Fruit fly (Drosophila melanogaster) whole organism, embryonic: Measurements from ENCODE around the gene CG31908.

ENCODE experiments used
- CG10431 ChIP-seq: fragments of 200-800 bp; sonication (Bioruptor generic); optimal IDR thresholded peaks from 3 replicates; lab custom pipeline; 2018; ENCODE audit warnings: missing biosample characterization, mild to moderate bottlenecking, missing genetic modification characterization
- CG11504 ChIP-seq: fragments of 200-800 bp; sonication (Bioruptor generic); optimal IDR thresholded peaks from 3 replicates; lab custom pipeline; 2019; ENCODE audit warnings: missing biosample characterization, mild to moderate bottlenecking, missing genetic modification characterization, moderate library complexity
- CG12236 ChIP-seq: fragments of 200-800 bp; sonication (Bioruptor generic); optimal IDR thresholded peaks from 2 replicates; lab custom pipeline; 2016; ENCODE audit warnings: missing biosample characterization, missing genetic modification characterization
- CG12942 ChIP-seq: fragments of 200-800 bp; sonication (Bioruptor generic); optimal IDR thresholded peaks from 3 replicates; lab custom pipeline; 2016; ENCODE audit warnings: missing biosample characterization, missing genetic modification characterization
- CG14050 ChIP-seq: fragments of 200-800 bp; sonication (Bioruptor generic); IDR thresholded peaks from 3 replicates; pipeline ENCODE4 v1.3.6; 2022; ENCODE audit warnings: missing biosample characterization, missing genetic modification characterization
- CG15073 ChIP-seq: fragments of 200-800 bp; sonication (Bioruptor generic); optimal IDR thresholded peaks from 2 replicates; lab custom pipeline; 2016; ENCODE audit warnings: missing biosample characterization, missing genetic modification characterization
- CG17328 ChIP-seq: fragments of 200-800 bp; sonication (Bioruptor generic); IDR thresholded peaks from 2 replicates; pipeline ENCODE4 v1.3.6; 2022; ENCODE audit warnings: missing biosample characterization, missing genetic modification characterization
- CG18599 ChIP-seq: fragments of 200-800 bp; sonication (Bioruptor generic); optimal IDR thresholded peaks from 3 replicates; lab custom pipeline; 2017; ENCODE audit warnings: missing biosample characterization, missing genetic modification characterization, mild to moderate bottlenecking, moderate library complexity, missing genetic modification reagents
- CG30403 ChIP-seq: fragments of 200-800 bp; sonication (Bioruptor generic); optimal IDR thresholded peaks from 3 replicates; lab custom pipeline; 2016; ENCODE audit warnings: missing biosample characterization, missing genetic modification characterization
- CG34422 ChIP-seq: fragments of 200-800 bp; sonication (Bioruptor generic); IDR thresholded peaks from 3 replicates; pipeline ENCODE4 v1.3.6; 2022; ENCODE audit warnings: missing biosample characterization, missing genetic modification characterization
- CG4404 ChIP-seq: fragments of 200-800 bp; sonication (Bioruptor generic); IDR thresholded peaks from 2 replicates; pipeline ENCODE4 v1.3.6; 2022; ENCODE audit warnings: missing biosample characterization, missing genetic modification characterization
- CG6254 ChIP-seq: fragments of 200-800 bp; sonication (Bioruptor generic); optimal IDR thresholded peaks from 3 replicates; lab custom pipeline; 2017; ENCODE audit warnings: mild to moderate bottlenecking, missing biosample characterization, missing genetic modification reagents, missing genetic modification characterization
- CG7839 ChIP-seq: fragments of 200-800 bp; sonication (Bioruptor generic); optimal IDR thresholded peaks from 3 replicates; lab custom pipeline; 2018; ENCODE audit warnings: missing biosample characterization, mild to moderate bottlenecking, missing genetic modification characterization, moderate library complexity
- CG8290 ChIP-seq, 3 experiments: fragments of 200-800 bp; sonication (Bioruptor generic); optimal IDR thresholded peaks; 2 replicates each; lab custom pipeline; 2016 to 2019; ENCODE audit warnings: missing biosample characterization in 3 of 3, missing genetic modification characterization in 3 of 3, mild to moderate bottlenecking in 2 of 3, moderate library complexity in 1 of 3
- CG8478 ChIP-seq: fragments of >200 bp; optimal IDR thresholded peaks from 2 replicates; lab custom pipeline; 2018
- Dll ChIP-seq: fragments of 200-800 bp; sonication (Bioruptor generic); IDR thresholded peaks from 4 replicates; pipeline ENCODE4 v1.3.6; 2022; ENCODE audit warnings: missing biosample characterization, missing genetic modification characterization; ENCODE audit not compliant: partially characterized antibody
- Dref ChIP-seq: fragments of 200-800 bp; sonication (Bioruptor generic); IDR thresholded peaks from 2 replicates; pipeline ENCODE4 v1.3.6; 2022; ENCODE audit warnings: missing biosample characterization, missing genetic modification characterization
- Drgx ChIP-seq: fragments of 200-800 bp; sonication (Bioruptor generic); IDR thresholded peaks from 2 replicates; pipeline ENCODE4 v1.3.6; 2022; ENCODE audit warnings: missing biosample characterization, missing genetic modification characterization
- E2f2 ChIP-seq: fragments of 200-800 bp; sonication (Bioruptor generic); IDR thresholded peaks from 2 replicates; pipeline ENCODE4 v1.3.6; 2022; ENCODE audit warnings: missing biosample characterization, missing genetic modification characterization
- Ets65A ChIP-seq: fragments of 200-800 bp; sonication (Bioruptor generic); peaks from one replicate; lab custom pipeline; 2016; ENCODE audit warnings: missing biosample characterization, missing genetic modification characterization
- Mrtf ChIP-seq: fragments of 200-800 bp; sonication (Bioruptor generic); IDR thresholded peaks from 3 replicates; pipeline ENCODE4 v1.3.6; 2022; ENCODE audit warnings: missing biosample characterization, missing genetic modification characterization
- Nf-YA ChIP-seq: fragments of 200-800 bp; sonication (Bioruptor generic); IDR thresholded peaks from 2 replicates; pipeline ENCODE4 v1.3.6; 2022; ENCODE audit warnings: missing biosample characterization, missing genetic modification characterization
- Nf-YB ChIP-seq: fragments of 200-800 bp; sonication (Bioruptor generic); optimal IDR thresholded peaks from 3 replicates; lab custom pipeline; 2019; ENCODE audit warnings: missing biosample characterization, mild to moderate bottlenecking, missing genetic modification characterization, moderate library complexity
- Xbp1 ChIP-seq: fragments of 200-800 bp; sonication (Bioruptor generic); optimal IDR thresholded peaks from 3 replicates; lab custom pipeline; 2016; ENCODE audit warnings: missing biosample characterization, mild to moderate bottlenecking, missing genetic modification characterization
- YL-1 ChIP-seq: fragments of 200-800 bp; sonication (Bioruptor generic); optimal IDR thresholded peaks from 3 replicates; lab custom pipeline; 2017; ENCODE audit warnings: missing biosample characterization, mild to moderate bottlenecking, missing genetic modification characterization
- amos ChIP-seq: fragments of 200-800 bp; sonication (Bioruptor generic); IDR thresholded peaks from 2 replicates; pipeline ENCODE4 v1.3.6; 2022; ENCODE audit warnings: missing biosample characterization, missing genetic modification characterization; ENCODE audit not compliant: partially characterized antibody
- ase ChIP-seq: fragments of 200-800 bp; sonication (Bioruptor generic); IDR thresholded peaks from 3 replicates; pipeline ENCODE4 v1.3.6; 2022; ENCODE audit warnings: missing biosample characterization, missing genetic modification characterization
- br ChIP-seq: fragments of >200 bp; optimal IDR thresholded peaks from 2 replicates; lab custom pipeline; 2017
- bsh ChIP-seq, 2 experiments: fragments of 200-800 bp; sonication (Bioruptor generic); optimal IDR thresholded peaks; 2 replicates each; lab custom pipeline; 2017 to 2018; ENCODE audit warnings: mild to moderate bottlenecking in 2 of 2, missing biosample characterization in 2 of 2, missing genetic modification characterization in 2 of 2, moderate library complexity in 1 of 2
- ci ChIP-seq: fragments of 200-800 bp; sonication (Bioruptor generic); IDR thresholded peaks from 3 replicates; pipeline ENCODE4 v1.3.6; 2022; ENCODE audit warnings: missing biosample characterization, missing genetic modification characterization
- corto ChIP-seq: fragments of 200-800 bp; sonication (Bioruptor generic); optimal IDR thresholded peaks from 2 replicates; lab custom pipeline; 2016; ENCODE audit warnings: missing biosample characterization, mild to moderate bottlenecking, missing genetic modification characterization, moderate library complexity
- disco-r ChIP-seq: fragments of 200-800 bp; sonication (Bioruptor generic); optimal IDR thresholded peaks from 2 replicates; lab custom pipeline; 2016; ENCODE audit warnings: missing biosample characterization, missing genetic modification characterization
- dmrt11E ChIP-seq: fragments of 200-800 bp; sonication (Bioruptor generic); optimal IDR thresholded peaks from 3 replicates; lab custom pipeline; 2018; ENCODE audit warnings: missing biosample characterization, mild to moderate bottlenecking, missing genetic modification characterization, moderate library complexity
- ftz-f1 ChIP-seq: fragments of 200-800 bp; sonication (Bioruptor generic); optimal IDR thresholded peaks from 2 replicates; lab custom pipeline; 2016; ENCODE audit warnings: missing biosample characterization, missing genetic modification characterization
- gsb-n ChIP-seq: fragments of 200-800 bp; sonication (Bioruptor generic); optimal IDR thresholded peaks from 3 replicates; lab custom pipeline; 2018; ENCODE audit warnings: missing biosample characterization, mild to moderate bottlenecking, missing genetic modification characterization
- nom ChIP-seq: fragments of 200-800 bp; sonication (Bioruptor generic); optimal IDR thresholded peaks from 2 replicates; lab custom pipeline; 2017; ENCODE audit warnings: missing biosample characterization, missing genetic modification characterization, mild to moderate bottlenecking, moderate library complexity, missing genetic modification reagents
- pan ChIP-seq, 4 experiments: fragments of >200 bp in 3 of 4; fragments of 200-800 bp in 1 of 4; sonication (Bioruptor generic) in 1 of 4; optimal IDR thresholded peaks in 3 of 4; IDR thresholded peaks in 1 of 4; 2 replicates each; pipeline versions ENCODE4 v1.3.6 to Lab custom; 2017 to 2022; ENCODE audit warnings: missing biosample characterization in 2 of 4, missing genetic modification characterization in 2 of 4, mixed read lengths in 1 of 4
- pho ChIP-seq: fragments of 200-800 bp; sonication (Bioruptor generic); optimal IDR thresholded peaks from 2 replicates; lab custom pipeline; 2016; ENCODE audit warnings: missing biosample characterization, missing genetic modification characterization
- row ChIP-seq: fragments of 200-800 bp; sonication (Bioruptor generic); IDR thresholded peaks from 3 replicates; pipeline ENCODE4 v1.3.6; 2022; ENCODE audit warnings: missing biosample characterization, missing genetic modification characterization
- sens ChIP-seq: fragments of 200-800 bp; sonication (Bioruptor generic); peaks from one replicate; lab custom pipeline; 2016; ENCODE audit warnings: missing biosample characterization, missing genetic modification characterization
- sna ChIP-seq: fragments of 200-800 bp; sonication (Bioruptor generic); IDR thresholded peaks from 2 replicates; pipeline ENCODE4 v1.3.6; 2022; ENCODE audit warnings: missing biosample characterization, missing genetic modification characterization; ENCODE audit not compliant: partially characterized antibody
- sr ChIP-seq: fragments of 200-800 bp; sonication (Bioruptor generic); IDR thresholded peaks from 3 replicates; pipeline ENCODE4 v1.3.6; 2022; ENCODE audit warnings: missing biosample characterization, missing genetic modification characterization
- tin ChIP-seq: fragments of 200-800 bp; sonication (Bioruptor generic); optimal IDR thresholded peaks from 3 replicates; lab custom pipeline; 2016; ENCODE audit warnings: missing biosample characterization, missing genetic modification characterization
- trh ChIP-seq: fragments of 200-800 bp; sonication (Bioruptor generic); optimal IDR thresholded peaks from 2 replicates; lab custom pipeline; 2016; ENCODE audit warnings: missing biosample characterization, missing genetic modification characterization
- zfh1 ChIP-seq: fragments of 200-800 bp; sonication (Bioruptor generic); IDR thresholded peaks from 3 replicates; pipeline ENCODE4 v1.3.6; 2022; ENCODE audit warnings: missing biosample characterization, missing genetic modification characterization

Gene CG31908

dm6 chr2L:7026988-7027908 is at the start of gene CG31908, which contains the start of gene MME1 (continued):
- TF ChIP-seq amos (GFP tag; lab: Robert Waterston, UW) = peak; percentile 60
- TF ChIP-seq tin (GFP tag; lab: Kevin White, UChicago) = no peak
- TF ChIP-seq ase (GFP tag; lab: Robert Waterston, UW) = no peak
- no peak for TF ChIP-seq CG8290 (GFP tag; optimal IDR thresholded peaks at IDR 0.05; lab: Kevin White, UChicago)
- TF ChIP-seq CG8290 (tag; optimal IDR thresholded peaks at IDR 0.05; lab: Kevin White, UChicago) = peak in 1 of 2 experiments; percentile 3
- peak; percentile 70 for TF ChIP-seq Dref (GFP tag; lab: Robert Waterston, UW)
- peak; percentile 36 for TF ChIP-seq CG30403 (GFP tag; lab: Kevin White, UChicago)
- no peak for TF ChIP-seq Nf-YA (GFP tag; lab: Robert Waterston, UW)
- peak; percentile 52 for TF ChIP-seq pho (GFP tag; lab: Kevin White, UChicago)
- no peak for TF ChIP-seq CG15073 (GFP tag; lab: Kevin White, UChicago)
- TF ChIP-seq br (lab: Kevin White, UChicago) = no peak
- TF ChIP-seq Dll (GFP tag; lab: Robert Waterston, UW) = peak; percentile 88
- peak; percentile 69 for TF ChIP-seq YL-1
- TF ChIP-seq gsb-n (tag; lab: Kevin White, UChicago) = peak; percentile 17
- peak; percentile 67 for TF ChIP-seq E2f2 (GFP tag; lab: Robert Waterston, UW)
- no peak for TF ChIP-seq Mrtf (GFP tag; lab: Robert Waterston, UW)
- TF ChIP-seq sna (GFP tag; lab: Robert Waterston, UW) = peak; percentile 82
- no peak for TF ChIP-seq trh (GFP tag; lab: Kevin White, UChicago)

dm6 chr2L:7076804-7077203 is 49.6 kb upstream of the CG31908 start:
- no peak for TF ChIP-seq CG12236 (GFP tag; lab: Kevin White, UChicago)
- TF ChIP-seq CG34422 (GFP tag; lab: Robert Waterston, UW) = no peak
- no peak for TF ChIP-seq sr (GFP tag; lab: Robert Waterston, UW)
- no peak for TF ChIP-seq disco-r (GFP tag; lab: Kevin White, UChicago)
- TF ChIP-seq corto (GFP tag; lab: Kevin White, UChicago) = no peak
- no peak for TF ChIP-seq CG8478 (lab: Kevin White, UChicago)
- TF ChIP-seq CG10431 (GFP tag; lab: Kevin White, UChicago) = no peak
- no peak for TF ChIP-seq Ets65A (GFP tag; lab: Kevin White, UChicago)

DNA sequence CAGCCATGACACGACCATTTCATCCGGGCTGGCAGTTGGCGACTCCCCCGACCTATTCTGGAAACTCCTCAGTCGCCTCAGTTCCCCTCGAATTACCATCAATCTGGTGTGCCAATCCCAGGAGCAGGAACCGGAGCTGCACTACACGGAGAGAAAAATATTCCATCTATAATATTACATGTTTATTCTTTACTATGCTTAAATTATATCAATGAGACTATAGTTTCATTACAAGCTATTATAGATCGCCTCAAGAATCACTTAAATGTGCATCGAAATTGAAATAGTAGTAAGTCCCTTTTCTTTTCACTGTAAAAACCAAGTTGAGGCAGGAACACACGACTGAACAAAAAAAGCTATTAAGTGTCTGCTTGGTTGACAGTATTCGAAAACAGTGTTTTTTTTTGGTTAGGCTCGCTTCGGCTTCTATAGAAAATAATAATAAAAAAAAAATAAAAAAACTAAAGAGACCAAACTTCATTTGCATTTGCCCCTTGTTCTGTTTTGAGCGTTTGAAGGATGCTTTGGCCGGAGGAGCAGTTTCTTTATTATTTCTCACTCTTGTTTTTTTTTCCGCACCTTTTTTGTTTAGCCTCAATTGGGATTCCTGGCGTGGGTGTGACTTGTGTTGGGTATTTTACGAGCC is 49.0 kb upstream of the CG31908 start:
- TF ChIP-seq Nf-YB (GFP tag; lab: Kevin White, UChicago) (no peak), bsh (GFP tag; optimal IDR thresholded peaks at IDR 0.05; lab: Kevin White, UChicago) (peak; percentile 19 to 61), CG4404 (GFP tag; lab: Robert Waterston, UW) (0 out of 2 replicates have a peak, but pooled peaks have one; percentile 11), nom (GFP tag; lab: Kevin White, UChicago) (peak; percentile 80), zfh1 (GFP tag; lab: Robert Waterston, UW) (0 out of 3 replicates have a peak, but pooled peaks have one; percentile 35), sens (GFP tag; lab: Kevin White, UChicago) (peak; percentile 75), row (GFP tag; lab: Robert Waterston, UW) (0 out of 3 replicates have a peak, but pooled peaks have one; percentile 34), CG17328 (GFP tag; lab: Robert Waterston, UW) (0 out of 2 replicates have a peak, but pooled peaks have one; percentile 37), CG12942 (GFP tag; lab: Kevin White, UChicago) (no peak), pan (optimal IDR thresholded peaks at IDR 0.05; lab: Kevin White, UChicago) (no peak), pan (GFP tag; optimal IDR thresholded peaks at IDR 0.05 in 1 of 2, IDR thresholded peaks at IDR 0.05 in 1 of 2) (peak in 1 of 2 experiments; percentile 24), Xbp1 (GFP tag; lab: Kevin White, UChicago) (peak; percentile 2), dmrt11E (tag; lab: Kevin White, UChicago) (peak; percentile 25), CG18599 (peak; percentile 16), CG11504 (peak; percentile 11), ci (GFP tag; lab: Robert Waterston, UW) (no peak), Drgx (GFP tag; lab: Robert Waterston, UW) (peak; percentile 72), CG14050 (GFP tag; lab: Robert Waterston, UW) (no peak), CG6254 (GFP tag; lab: Kevin White, UChicago) (no peak), ftz-f1 (no peak), CG7839 (tag; lab: Kevin White, UChicago) (no peak)
